Worm (Caenorhabditis elegans) whole organism, early embryonic: ENCODE measurements around the gene fbxc-19.

Source experiments
- aly-1 ChIP-seq: sonication (generic microtip); optimal IDR thresholded peaks from 2 replicates; lab custom pipeline; 2016; ENCODE audit warnings: missing genetic modification characterization, missing compliant biosample characterization
- ama-1 ChIP-seq: fragments of 150-350 bp; optimal IDR thresholded peaks from 2 replicates; lab custom pipeline; 2014

ce11 chrII:1771785-1772184 is 48.5 kb upstream of the fbxc-19 start, which contains the start of gene math-3:
- TF ChIP-seq ama-1 (lab: Kevin White, UChicago) (no peak), aly-1 (tag; lab: Kevin White, UChicago) (no peak)
